Fruit fly (Drosophila melanogaster) whole organism, adult: ENCODE measurements around the gene Cyp12a5.

Experiments
- CG12768 ChIP-seq: fragments of 200-800 bp; sonication (Bioruptor generic); optimal IDR thresholded peaks from 2 replicates; lab custom pipeline; 2017; ENCODE audit warnings: missing biosample characterization, missing genetic modification characterization, mild to moderate bottlenecking, moderate library complexity, missing genetic modification reagents
- CG14711 ChIP-seq: fragments of 200-800 bp; sonication (Bioruptor generic); optimal IDR thresholded peaks from 2 replicates; lab custom pipeline; 2018; ENCODE audit warnings: missing biosample characterization, mild to moderate bottlenecking, missing genetic modification characterization, moderate library complexity
- CG33017 ChIP-seq: fragments of 200-800 bp; sonication (Bioruptor generic); optimal IDR thresholded peaks from 2 replicates; lab custom pipeline; 2018; ENCODE audit warnings: missing biosample characterization, mild to moderate bottlenecking, missing genetic modification characterization, moderate library complexity
- CG5204 ChIP-seq: fragments of 200-800 bp; sonication (Bioruptor generic); optimal IDR thresholded peaks from 2 replicates; lab custom pipeline; 2016; ENCODE audit warnings: missing biosample characterization, missing genetic modification characterization
- Crg-1 ChIP-seq: fragments of 200-800 bp; sonication (Bioruptor generic); optimal IDR thresholded peaks from 2 replicates; lab custom pipeline; 2016; ENCODE audit warnings: missing biosample characterization, missing genetic modification characterization
- Mnt ChIP-seq: fragments of 200-800 bp; sonication (Bioruptor generic); optimal IDR thresholded peaks from 2 replicates; lab custom pipeline; 2016; ENCODE audit warnings: missing biosample characterization, mild to moderate bottlenecking, missing genetic modification characterization
- bab1 ChIP-seq: fragments of 200-800 bp; sonication (Bioruptor generic); optimal IDR thresholded peaks from 3 replicates; lab custom pipeline; 2019; ENCODE audit warnings: missing biosample characterization, mild to moderate bottlenecking, missing genetic modification characterization, moderate library complexity
- cnc ChIP-seq, 2 experiments: fragments of >200 bp; optimal IDR thresholded peaks; 2 replicates each; lab custom pipeline; 2017
- kay ChIP-seq: fragments of 200-800 bp; sonication (Bioruptor generic); peaks from one replicate; lab custom pipeline; 2016; ENCODE audit warnings: missing biosample characterization, missing genetic modification characterization, borderline replicate concordance
- ovo ChIP-seq: fragments of 200-800 bp; sonication (Bioruptor generic); optimal IDR thresholded peaks from 2 replicates; lab custom pipeline; 2016; ENCODE audit warnings: missing biosample characterization, missing genetic modification characterization
- pad ChIP-seq: fragments of 200-800 bp; sonication (Bioruptor generic); optimal IDR thresholded peaks from 3 replicates; lab custom pipeline; 2017; ENCODE audit warnings: missing biosample characterization, missing genetic modification characterization, mild to moderate bottlenecking, moderate library complexity, missing genetic modification reagents
- toe ChIP-seq: fragments of 200-800 bp; sonication (Bioruptor generic); optimal IDR thresholded peaks from 2 replicates; lab custom pipeline; 2016; ENCODE audit warnings: missing biosample characterization, missing genetic modification characterization

- no peak for TF ChIP-seq Crg-1 (GFP tag; lab: Kevin White, UChicago)
- no peak for TF ChIP-seq CG12768 (GFP tag; lab: Kevin White, UChicago)
- no peak for TF ChIP-seq CG33017 (tag; lab: Kevin White, UChicago)
- TF ChIP-seq cnc (optimal IDR thresholded peaks at IDR 0.05; lab: Kevin White, UChicago) = no peak
- peak; percentile 30 for TF ChIP-seq toe (GFP tag; lab: Kevin White, UChicago)
- TF ChIP-seq kay (GFP tag; lab: Kevin White, UChicago) = no peak
- TF ChIP-seq bab1 (GFP tag; lab: Kevin White, UChicago) = no peak
- no peak for TF ChIP-seq CG14711 (tag; lab: Kevin White, UChicago)
- no peak for TF ChIP-seq ovo (GFP tag; lab: Kevin White, UChicago)
- peak; percentile 45 for TF ChIP-seq Mnt (GFP tag; lab: Kevin White, UChicago)
- TF ChIP-seq CG5204 (GFP tag; lab: Kevin White, UChicago) = no peak
- TF ChIP-seq pad = peak; percentile 44
Observed at dm6 chr3R:19163972-19164819, 31.7 kb downstream of the Cyp12a5 start, which contains the start of gene sqz.
